Worm (Caenorhabditis elegans) whole organism, mixed stage, embryonic: ENCODE data around the gene bcmo-1.

ENCODE experiments used
- flh-1 ChIP-seq: fragments of 200-800 bp; sonication (Bioruptor generic); optimal IDR thresholded peaks from 2 replicates; lab custom pipeline; 2018; ENCODE audit warnings: mild to moderate bottlenecking, missing genetic modification characterization, moderate library complexity, missing compliant biosample characterization
- lin-13 ChIP-seq: fragments of 150-350 bp; optimal IDR thresholded peaks from 2 replicates; lab custom pipeline; 2014; ENCODE audit warnings: missing biosample characterization, missing genetic modification characterization
- nhr-12 ChIP-seq: fragments of 150-350 bp; optimal IDR thresholded peaks from 2 replicates; lab custom pipeline; 2014; ENCODE audit warnings: missing biosample characterization, missing genetic modification characterization
- nhr-76 ChIP-seq: sonication (generic microtip); optimal IDR thresholded peaks from 2 replicates; lab custom pipeline; 2017; ENCODE audit warnings: missing biosample characterization, missing genetic modification characterization
- sptf-1 ChIP-seq: sonication (generic microtip); optimal IDR thresholded peaks from 2 replicates; lab custom pipeline; 2017; ENCODE audit warnings: mild to moderate bottlenecking, missing genetic modification characterization, moderate library complexity, missing compliant biosample characterization
- unc-39 ChIP-seq: fragments of 150-350 bp; optimal IDR thresholded peaks from 2 replicates; lab custom pipeline; 2014; ENCODE audit warnings: missing biosample characterization, missing genetic modification characterization

ce11 chrII:12824463-12824862 is 6.0 kb upstream of the bcmo-1 start:
- TF ChIP-seq nhr-12 (tag; lab: Kevin White, UChicago) (no peak), lin-13 (tag; lab: Kevin White, UChicago) (no peak), flh-1 (GFP tag; lab: Kevin White, UChicago) (no peak), nhr-76 (no peak), unc-39 (no peak), sptf-1 (no peak)
